Worm (Caenorhabditis elegans): ENCODE results near the gene B0304.2.

Gene B0304.2

ce11 chrII:4506552-4507291, 16.7 kb upstream of the B0304.2 start:
- TF ChIP-seq ama-1 (optimal IDR thresholded peaks at IDR 0.05): no peak
- peak; percentile 39 for TF ChIP-seq nhr-20 (tag; optimal IDR thresholded peaks at IDR 0.05)
- no peak for TF ChIP-seq nhr-12 (tag; optimal IDR thresholded peaks at IDR 0.05)
- TF ChIP-seq sptf-1 (tag; optimal IDR thresholded peaks at IDR 0.05): no peak
- TF ChIP-seq pqm-1 (tag; optimal IDR thresholded peaks at IDR 0.05): no peak
- no peak for TF ChIP-seq nhr-28 (tag; optimal IDR thresholded peaks at IDR 0.05)
- TF ChIP-seq nhr-84 (tag; optimal IDR thresholded peaks at IDR 0.05): no peak
- no peak for TF ChIP-seq snpc-4 (tag; optimal IDR thresholded peaks at IDR 0.05)
- TF ChIP-seq F16B12.6 (tag; optimal IDR thresholded peaks at IDR 0.05): no peak
- TF ChIP-seq nhr-11 (tag; optimal IDR thresholded peaks at IDR 0.05): no peak
- TF ChIP-seq ztf-11 (tag; optimal IDR thresholded peaks at IDR 0.05): no peak
- peak in 1 of 2 experiments; percentile 59 for TF ChIP-seq mdl-1 (tag; optimal IDR thresholded peaks at IDR 0.05)
- TF ChIP-seq tbx-2 (tag; optimal IDR thresholded peaks at IDR 0.05): peak; percentile 68
- TF ChIP-seq unc-130 (tag; optimal IDR thresholded peaks at IDR 0.05): no peak
- TF ChIP-seq ceh-90 (tag; optimal IDR thresholded peaks at IDR 0.05): no peak
- TF ChIP-seq ets-5 (GFP tag; IDR thresholded peaks at IDR 0.05): no peak
- peak; percentile 16 for TF ChIP-seq nhr-237 (tag; optimal IDR thresholded peaks at IDR 0.05)
- peak; percentile 45 for TF ChIP-seq elt-2 (tag; optimal IDR thresholded peaks at IDR 0.05)
- TF ChIP-seq elt-3 (tag; optimal IDR thresholded peaks at IDR 0.05): no peak
- TF ChIP-seq irx-1 (tag; optimal IDR thresholded peaks at IDR 0.05): peak; percentile 30
- TF ChIP-seq nhr-77 (tag; optimal IDR thresholded peaks at IDR 0.05): peak; percentile 55
- TF ChIP-seq C16A3.4 (tag; optimal IDR thresholded peaks at IDR 0.05): peak; percentile 9
- TF ChIP-seq swsn-7 (tag; optimal IDR thresholded peaks at IDR 0.05): peak; percentile 73
- no peak for TF ChIP-seq unc-98 (GFP tag; IDR thresholded peaks at IDR 0.05)
- TF ChIP-seq sup-37 (GFP tag; optimal IDR thresholded peaks at IDR 0.05): no peak
- TF ChIP-seq lsy-2 (tag; optimal IDR thresholded peaks at IDR 0.05): peak; percentile 55 to 78
- TF ChIP-seq hlh-4 (tag; optimal IDR thresholded peaks at IDR 0.05): no peak
- no peak for TF ChIP-seq skn-1 (tag; optimal IDR thresholded peaks at IDR 0.05)
- peak; percentile 50 for TF ChIP-seq fos-1 (tag; optimal IDR thresholded peaks at IDR 0.05)
- TF ChIP-seq sox-4 (tag; optimal IDR thresholded peaks at IDR 0.05): peak; percentile 7
- no peak for TF ChIP-seq hpl-2 (GFP tag; optimal IDR thresholded peaks at IDR 0.05)
- peak; percentile 62 for TF ChIP-seq mef-2 (tag; optimal IDR thresholded peaks at IDR 0.05)
- TF ChIP-seq mab-9 (GFP tag; IDR thresholded peaks at IDR 0.05): no peak
- no peak for TF ChIP-seq nhr-85 (tag)
- peak; percentile 84 for TF ChIP-seq nhr-71 (tag; optimal IDR thresholded peaks at IDR 0.05)
- TF ChIP-seq ceh-8 (GFP tag; optimal IDR thresholded peaks at IDR 0.05): peak; percentile 3
- TF ChIP-seq isw-1 (GFP tag; IDR thresholded peaks at IDR 0.05): peak; percentile 45
- TF ChIP-seq lir-3 (tag; optimal IDR thresholded peaks at IDR 0.05; ENCODE audit: poor library complexity): no peak
- TF ChIP-seq pax-3 (tag; optimal IDR thresholded peaks at IDR 0.05): no peak
- peak; percentile 59 to 60 for TF ChIP-seq efl-1 (optimal IDR thresholded peaks at IDR 0.05)
- peak; percentile 17 to 89 for TF ChIP-seq efl-1 (GFP tag; optimal IDR thresholded peaks at IDR 0.05 in 1 of 2)
- no peak for TF ChIP-seq lin-15B (tag; optimal IDR thresholded peaks at IDR 0.05)
- TF ChIP-seq C04F5.9 (tag; optimal IDR thresholded peaks at IDR 0.05): no peak
- TF ChIP-seq unc-30 (tag; optimal IDR thresholded peaks at IDR 0.05): no peak
- peak; percentile 39 for TF ChIP-seq lin-13 (GFP tag; optimal IDR thresholded peaks at IDR 0.05)
- peak; percentile 43 to 74 (median 49) for TF ChIP-seq ceh-82 (tag; optimal IDR thresholded peaks at IDR 0.05)
- TF ChIP-seq xbp-1 (tag; optimal IDR thresholded peaks at IDR 0.05): peak; percentile 58
- peak; percentile 25 to 40 (median 26) for TF ChIP-seq dpl-1 (GFP tag; optimal IDR thresholded peaks at IDR 0.05)
- TF ChIP-seq unc-86 (tag; optimal IDR thresholded peaks at IDR 0.05): peak; percentile 77
- TF ChIP-seq zag-1 (tag; optimal IDR thresholded peaks at IDR 0.05): peak; percentile 27
- TF ChIP-seq lin-35 (GFP tag; optimal IDR thresholded peaks at IDR 0.05): peak in 1 of 2 experiments; percentile 55
- no peak for TF ChIP-seq Y116A8C.19 (tag; optimal IDR thresholded peaks at IDR 0.05; ENCODE audit: borderline replicate concordance)
- no peak for TF ChIP-seq ztf-4 (tag; optimal IDR thresholded peaks at IDR 0.05)
- TF ChIP-seq tlp-1 (tag; optimal IDR thresholded peaks at IDR 0.05): no peak

Measured in whole organism, L1 larva.